Fruit fly (Drosophila melanogaster) whole organism, prepupa: ENCODE measurements around the gene bun.

ENCODE experiments used
- CG10631 ChIP-seq: fragments of 200-800 bp; sonication (Bioruptor generic); optimal IDR thresholded peaks from 2 replicates; lab custom pipeline; 2016; ENCODE audit warnings: missing biosample characterization, missing genetic modification characterization
- CG11762 ChIP-seq: fragments of 200-800 bp; sonication (Bioruptor generic); optimal IDR thresholded peaks from 3 replicates; lab custom pipeline; 2016; ENCODE audit warnings: missing biosample characterization, missing genetic modification characterization; ENCODE audit not compliant: insufficient read depth
- CG11902 ChIP-seq: fragments of 200-800 bp; sonication (Bioruptor generic); optimal IDR thresholded peaks from 3 replicates; lab custom pipeline; 2016; ENCODE audit warnings: missing biosample characterization, missing genetic modification characterization
- CG15336 ChIP-seq: fragments of 200-800 bp; sonication (Bioruptor generic); IDR thresholded peaks from 2 replicates; pipeline ENCODE4 v1.3.6; 2022; ENCODE audit warnings: missing biosample characterization, missing genetic modification characterization
- CG1621 ChIP-seq: fragments of 200-800 bp; sonication (Bioruptor generic); optimal IDR thresholded peaks from 3 replicates; lab custom pipeline; 2018; ENCODE audit warnings: missing biosample characterization, mild to moderate bottlenecking, missing genetic modification characterization
- CG3032 ChIP-seq: fragments of 200-800 bp; optimal IDR thresholded peaks from 2 replicates; lab custom pipeline; 2019; ENCODE audit warnings: missing biosample characterization, mild to moderate bottlenecking, missing genetic modification characterization, moderate library complexity
- CG31627 ChIP-seq: fragments of 200-800 bp; sonication (Bioruptor generic); optimal IDR thresholded peaks from 3 replicates; lab custom pipeline; 2016; ENCODE audit warnings: missing biosample characterization, missing genetic modification characterization
- CG32006 ChIP-seq: fragments of 200-800 bp; sonication (Bioruptor generic); optimal IDR thresholded peaks from 3 replicates; lab custom pipeline; 2017; ENCODE audit warnings: missing biosample characterization, mild to moderate bottlenecking, missing genetic modification characterization
- CG4318 ChIP-seq: fragments of 200-800 bp; sonication (Bioruptor generic); optimal IDR thresholded peaks from 3 replicates; lab custom pipeline; 2017; ENCODE audit warnings: missing biosample characterization, mild to moderate bottlenecking, missing genetic modification characterization
- CG6276 ChIP-seq: fragments of 200-800 bp; sonication (Bioruptor generic); optimal IDR thresholded peaks from 2 replicates; lab custom pipeline; 2017; ENCODE audit warnings: missing biosample characterization, mild to moderate bottlenecking, missing genetic modification characterization
- CG6792 ChIP-seq: fragments of 200-800 bp; sonication (Bioruptor generic); optimal IDR thresholded peaks from 3 replicates; lab custom pipeline; 2016; ENCODE audit warnings: missing biosample characterization, missing genetic modification characterization
- CG6808 ChIP-seq: fragments of 200-800 bp; sonication (Bioruptor generic); optimal IDR thresholded peaks from 3 replicates; lab custom pipeline; 2017; ENCODE audit warnings: missing biosample characterization, missing genetic modification characterization, mild to moderate bottlenecking, moderate library complexity, missing genetic modification reagents
- CG6854 ChIP-seq: fragments of 200-800 bp; sonication (Bioruptor generic); optimal IDR thresholded peaks from 2 replicates; lab custom pipeline; 2017; ENCODE audit warnings: missing biosample characterization, mild to moderate bottlenecking, missing genetic modification characterization
- CG7368 ChIP-seq: fragments of 200-800 bp; sonication (Bioruptor generic); optimal IDR thresholded peaks from 3 replicates; lab custom pipeline; 2016; ENCODE audit warnings: missing biosample characterization, missing genetic modification characterization
- CG8119 ChIP-seq: fragments of 200-800 bp; sonication (Bioruptor generic); IDR thresholded peaks from 3 replicates; pipeline ENCODE4 v1.3.6; 2022; ENCODE audit warnings: missing biosample characterization, missing genetic modification characterization
- CG8632 ChIP-seq: fragments of 200-800 bp; sonication (Bioruptor generic); optimal IDR thresholded peaks from 3 replicates; lab custom pipeline; 2016; ENCODE audit warnings: missing biosample characterization, missing genetic modification characterization
- Eip75B ChIP-seq: fragments of 200-800 bp; sonication (Bioruptor generic); optimal IDR thresholded peaks from 3 replicates; lab custom pipeline; 2016; ENCODE audit warnings: missing biosample characterization, missing genetic modification characterization
- Eip78C ChIP-seq: fragments of 200-800 bp; sonication (Bioruptor generic); peaks from one replicate; lab custom pipeline; 2016; ENCODE audit warnings: missing biosample characterization, missing genetic modification characterization
- Eip93F ChIP-seq: fragments of 200-800 bp; sonication (Bioruptor generic); optimal IDR thresholded peaks from 2 replicates; lab custom pipeline; 2016; ENCODE audit warnings: missing biosample characterization, mild to moderate bottlenecking, missing genetic modification characterization
- Ets96B ChIP-seq: fragments of 200-800 bp; optimal IDR thresholded peaks from 2 replicates; lab custom pipeline; 2019; ENCODE audit warnings: missing biosample characterization, mild to moderate bottlenecking, missing genetic modification characterization, moderate library complexity
- Hr38 ChIP-seq: sonication (Bioruptor generic); optimal IDR thresholded peaks from 2 replicates; lab custom pipeline; 2016; ENCODE audit warnings: missing biosample characterization, missing genetic modification characterization
- Hr39 ChIP-seq: fragments of 200-800 bp; sonication (Bioruptor generic); optimal IDR thresholded peaks from 2 replicates; lab custom pipeline; 2016; ENCODE audit warnings: missing biosample characterization, missing genetic modification characterization
- Hr4 ChIP-seq: fragments of 200-800 bp; sonication (Bioruptor generic); optimal IDR thresholded peaks from 3 replicates; lab custom pipeline; 2016; ENCODE audit warnings: missing biosample characterization, missing genetic modification characterization
- Lpt ChIP-seq: fragments of 200-800 bp; sonication (Bioruptor generic); optimal IDR thresholded peaks from 3 replicates; lab custom pipeline; 2016; ENCODE audit warnings: missing biosample characterization, missing genetic modification characterization
- OdsH ChIP-seq: fragments of 200-800 bp; sonication (Bioruptor generic); optimal IDR thresholded peaks from 3 replicates; lab custom pipeline; 2016; ENCODE audit warnings: missing biosample characterization, missing genetic modification characterization
- Smox ChIP-seq: fragments of 200-800 bp; sonication (Bioruptor generic); optimal IDR thresholded peaks from 3 replicates; lab custom pipeline; 2016; ENCODE audit warnings: missing biosample characterization, missing genetic modification characterization
- Sox15 ChIP-seq: fragments of 200-800 bp; sonication (Bioruptor generic); optimal IDR thresholded peaks from 3 replicates; lab custom pipeline; 2016; ENCODE audit warnings: missing biosample characterization, missing genetic modification characterization
- acj6 ChIP-seq: fragments of 200-800 bp; sonication (Bioruptor generic); optimal IDR thresholded peaks from 3 replicates; lab custom pipeline; 2016; ENCODE audit warnings: missing biosample characterization, missing genetic modification characterization
- cyc ChIP-seq: fragments of 200-800 bp; sonication (Bioruptor generic); optimal IDR thresholded peaks from 3 replicates; lab custom pipeline; 2016; ENCODE audit warnings: missing biosample characterization, missing genetic modification characterization
- dac ChIP-seq: fragments of 200-800 bp; sonication (Bioruptor generic); optimal IDR thresholded peaks from 2 replicates; lab custom pipeline; 2017; ENCODE audit warnings: missing biosample characterization, mild to moderate bottlenecking, missing genetic modification characterization
- dsx ChIP-seq: fragments of 200-800 bp; optimal IDR thresholded peaks from 3 replicates; lab custom pipeline; 2019; ENCODE audit warnings: missing biosample characterization, mild to moderate bottlenecking, missing genetic modification characterization, moderate library complexity; ENCODE audit not compliant: poor library complexity, severe bottlenecking
- eg ChIP-seq: fragments of 200-800 bp; sonication (Bioruptor generic); IDR thresholded peaks from 3 replicates; pipeline ENCODE4 v1.3.6; 2022; ENCODE audit warnings: missing biosample characterization, missing genetic modification characterization
- esn ChIP-seq: fragments of 200-800 bp; sonication (Bioruptor generic); optimal IDR thresholded peaks from 2 replicates; lab custom pipeline; 2016; ENCODE audit warnings: missing biosample characterization, mild to moderate bottlenecking, missing genetic modification characterization, moderate library complexity
- fd59A ChIP-seq: fragments of 200-800 bp; sonication (Bioruptor generic); optimal IDR thresholded peaks from 2 replicates; lab custom pipeline; 2017; ENCODE audit warnings: missing biosample characterization, mild to moderate bottlenecking, missing genetic modification characterization, missing genetic modification reagents
- fd85E ChIP-seq: fragments of 200-800 bp; sonication (Bioruptor generic); optimal IDR thresholded peaks from 3 replicates; lab custom pipeline; 2016; ENCODE audit warnings: missing biosample characterization, missing genetic modification characterization
- fkh ChIP-seq: fragments of 200-800 bp; sonication (Bioruptor generic); optimal IDR thresholded peaks from 3 replicates; lab custom pipeline; 2017; ENCODE audit warnings: missing biosample characterization, mild to moderate bottlenecking, missing genetic modification characterization, moderate library complexity
- lz ChIP-seq: fragments of 200-800 bp; sonication (Bioruptor generic); optimal IDR thresholded peaks from 3 replicates; lab custom pipeline; 2016; ENCODE audit warnings: missing biosample characterization, missing genetic modification characterization
- pdm3 ChIP-seq: fragments of 200-800 bp; sonication (Bioruptor generic); optimal IDR thresholded peaks from 3 replicates; lab custom pipeline; 2016; ENCODE audit warnings: missing biosample characterization, missing genetic modification characterization
- salr ChIP-seq, 2 experiments: fragments of 200-800 bp; sonication (Bioruptor generic); optimal IDR thresholded peaks; 3 replicates each; lab custom pipeline; 2016 to 2018; ENCODE audit warnings: missing biosample characterization in 2 of 2, missing genetic modification characterization in 2 of 2, mild to moderate bottlenecking in 1 of 2
- spab ChIP-seq: fragments of 200-800 bp; sonication (Bioruptor generic); optimal IDR thresholded peaks from 2 replicates; lab custom pipeline; 2017; ENCODE audit warnings: missing biosample characterization, mild to moderate bottlenecking, missing genetic modification characterization, missing genetic modification reagents
- svp ChIP-seq: fragments of 200-800 bp; sonication (Bioruptor generic); peaks from one replicate; lab custom pipeline; 2016; ENCODE audit warnings: missing biosample characterization, missing genetic modification characterization
- topi ChIP-seq: fragments of 200-800 bp; sonication (Bioruptor generic); optimal IDR thresholded peaks from 3 replicates; lab custom pipeline; 2016; ENCODE audit warnings: missing biosample characterization, missing genetic modification characterization

The bun gene

dm6 chr2L:12504886-12505450 is 41.4 kb downstream of the bun start:
- no peak for TF ChIP-seq lz
- peak; percentile 1 for TF ChIP-seq CG6276 (GFP tag; lab: Kevin White, UChicago)
- no peak for TF ChIP-seq fkh (GFP tag; lab: Kevin White, UChicago)
- peak; percentile 47 for TF ChIP-seq Eip93F (GFP tag; lab: Kevin White, UChicago)
- no peak for TF ChIP-seq CG6854 (GFP tag; lab: Kevin White, UChicago)
- no peak for TF ChIP-seq acj6
- no peak for TF ChIP-seq CG11762 (GFP tag; lab: Kevin White, UChicago)
- no peak for TF ChIP-seq CG7368 (GFP tag; lab: Kevin White, UChicago)
- no peak for TF ChIP-seq CG4318 (GFP tag; lab: Kevin White, UChicago)
- TF ChIP-seq Eip75B (GFP tag; lab: Kevin White, UChicago) = no peak
- 0 out of 3 replicates have a peak, but pooled peaks have one; percentile 5 for TF ChIP-seq eg (GFP tag; lab: Robert Waterston, UW)
- TF ChIP-seq Ets96B (tag; lab: Kevin White, UChicago) = no peak
- TF ChIP-seq, all 60 proteins: peak for 3

- peak; percentile 39; the same call in 1 of the 2 replicates for TF ChIP-seq CG15336 (GFP tag; lab: Robert Waterston, UW)
- TF ChIP-seq dac (GFP tag; lab: Kevin White, UChicago) = no peak
- TF ChIP-seq CG3032 (tag; lab: Kevin White, UChicago) = no peak
- peak; percentile 48; the same call in 1 of the 3 replicates for TF ChIP-seq eg (GFP tag; lab: Robert Waterston, UW)
- no peak for TF ChIP-seq CG1621 (tag; lab: Kevin White, UChicago)
- no peak for TF ChIP-seq lz
- no peak for TF ChIP-seq Ets96B (tag; lab: Kevin White, UChicago)
- TF ChIP-seq CG32006 (GFP tag; lab: Kevin White, UChicago) = peak; percentile 47
- peak; percentile 47 for TF ChIP-seq Eip78C
- TF ChIP-seq CG11902 = no peak
- no peak for TF ChIP-seq Hr38 (GFP tag; lab: Kevin White, UChicago)
- no peak for TF ChIP-seq Eip75B (GFP tag; lab: Kevin White, UChicago)
- no peak for TF ChIP-seq CG10631 (GFP tag; lab: Kevin White, UChicago)
- TF ChIP-seq svp (GFP tag; lab: Kevin White, UChicago) = no peak
- no peak for TF ChIP-seq Hr39 (GFP tag; lab: Kevin White, UChicago)
- TF ChIP-seq CG6276 (GFP tag; lab: Kevin White, UChicago) = peak; percentile 27
- TF ChIP-seq salr (GFP tag; optimal IDR thresholded peaks at IDR 0.05; lab: Kevin White, UChicago) = peak in 1 of 2 experiments; percentile 25
- TF ChIP-seq topi (GFP tag; lab: Kevin White, UChicago) = no peak
- TF ChIP-seq Lpt (GFP tag; lab: Kevin White, UChicago) = no peak
- TF ChIP-seq CG8119 (GFP tag; lab: Robert Waterston, UW) = peak; percentile 28; the same call in 1 of the 3 replicates
- TF ChIP-seq spab (GFP tag; lab: Kevin White, UChicago) = no peak
- no peak for TF ChIP-seq dsx (GFP tag; lab: Kevin White, UChicago)
- TF ChIP-seq CG31627 (GFP tag; lab: Kevin White, UChicago) = no peak
Observed at dm6 chr2L:12504006-12504885, 42.2 kb downstream of the bun start.

dm6 chr2L:12502839-12503439 is 43.5 kb downstream of the bun start:
- peak; percentile 71 for TF ChIP-seq svp (GFP tag; lab: Kevin White, UChicago)
- TF ChIP-seq esn (GFP tag; lab: Kevin White, UChicago) = no peak
- TF ChIP-seq, all 60 proteins: peak for 1

- TF ChIP-seq cyc (GFP tag; lab: Kevin White, UChicago) = no peak
- TF ChIP-seq dsx (GFP tag; lab: Kevin White, UChicago) = no peak
- no peak for TF ChIP-seq fd59A (GFP tag; lab: Kevin White, UChicago)
- no peak for TF ChIP-seq CG10631 (GFP tag; lab: Kevin White, UChicago)
- no peak for TF ChIP-seq Sox15 (GFP tag; lab: Kevin White, UChicago)
- TF ChIP-seq Smox (GFP tag; lab: Kevin White, UChicago) = no peak
- no peak for TF ChIP-seq CG8632
- no peak for TF ChIP-seq fd85E (GFP tag; lab: Kevin White, UChicago)
- no peak for TF ChIP-seq Lpt (GFP tag; lab: Kevin White, UChicago)
- no peak for TF ChIP-seq Eip93F (GFP tag; lab: Kevin White, UChicago)
- no peak for TF ChIP-seq Hr4 (GFP tag; lab: Kevin White, UChicago)
- TF ChIP-seq OdsH (GFP tag; lab: Kevin White, UChicago) = no peak
- TF ChIP-seq CG6808 = no peak
- no peak for TF ChIP-seq CG6792 (GFP tag; lab: Kevin White, UChicago)
- TF ChIP-seq lz = no peak
- TF ChIP-seq pdm3 (GFP tag; lab: Kevin White, UChicago) = no peak
- TF ChIP-seq CG6854 (GFP tag; lab: Kevin White, UChicago) = no peak
Observed at dm6 chr2L:12500405-12500804, 46.0 kb downstream of the bun start.
